Worm (Caenorhabditis elegans) whole organism, L4 larva: ENCODE results near the gene tni-4.
"Not testable (repeated sequence)": the region's sequence is repeated elsewhere in the genome, so short reads cannot be mapped to it uniquely, and the experiment has no call there.

Experiments
- D1046.2 ChIP-seq: fragments of 200-800 bp; sonication (Bioruptor generic); IDR thresholded peaks from 2 replicates; pipeline ENCODE4 v1.3.6; 2022; ENCODE audit warnings: missing genetic modification characterization, missing compliant biosample characterization
- aha-1 ChIP-seq: fragments of 150-350 bp; peaks from one replicate; lab custom pipeline; 2014; ENCODE audit warnings: missing biosample characterization, missing genetic modification characterization
- ceh-44 ChIP-seq: fragments of 200-800 bp; sonication (Bioruptor generic); IDR thresholded peaks from 2 replicates; pipeline ENCODE4 v1.3.6; 2022; ENCODE audit warnings: missing genetic modification reagents, missing genetic modification characterization, missing compliant biosample characterization
- cey-2 ChIP-seq: sonication (generic microtip); optimal IDR thresholded peaks from 3 replicates; lab custom pipeline; 2017; ENCODE audit warnings: missing genetic modification characterization, mild to moderate bottlenecking, missing compliant biosample characterization, antibody characterized with exemption, borderline replicate concordance; ENCODE audit not compliant: insufficient read depth
- ctbp-1 ChIP-seq: fragments of 200-800 bp; sonication (Bioruptor generic); IDR thresholded peaks from 2 replicates; pipeline ENCODE4 v1.3.6; 2022; ENCODE audit warnings: missing genetic modification reagents, missing genetic modification characterization, missing compliant biosample characterization
- daf-8 ChIP-seq: fragments of 200-800 bp; sonication (Bioruptor generic); IDR thresholded peaks from 2 replicates; pipeline ENCODE4 v1.3.6; 2022; ENCODE audit warnings: missing genetic modification characterization, missing compliant biosample characterization
- egl-27 ChIP-seq: sonication (generic microtip); optimal IDR thresholded peaks from 3 replicates; lab custom pipeline; 2017; ENCODE audit warnings: missing biosample characterization, missing genetic modification reagents, missing genetic modification characterization
- hlh-30 ChIP-seq: sonication (generic microtip); optimal IDR thresholded peaks from 2 replicates; lab custom pipeline; 2017; ENCODE audit warnings: antibody characterized with exemption, mild to moderate bottlenecking, missing genetic modification characterization, missing compliant biosample characterization; ENCODE audit not compliant: insufficient read depth
- lim-7 ChIP-seq: fragments of 200-800 bp; sonication (Bioruptor generic); IDR thresholded peaks from 2 replicates; pipeline ENCODE4 v1.3.6; 2022; ENCODE audit warnings: missing genetic modification characterization, missing compliant biosample characterization
- lin-1 ChIP-seq: fragments of 200-800 bp; sonication (Bioruptor generic); IDR thresholded peaks from 2 replicates; pipeline ENCODE4 v1.3.6; 2022; ENCODE audit warnings: missing genetic modification reagents, missing genetic modification characterization, missing compliant biosample characterization
- lin-15B ChIP-seq: fragments of 150-350 bp; sonication (generic microtip); optimal IDR thresholded peaks from 3 replicates; lab custom pipeline; 2014; ENCODE audit warnings: missing biosample characterization, missing genetic modification characterization
- madf-9 ChIP-seq: fragments of 200-800 bp; sonication (Bioruptor generic); conservative IDR thresholded peaks from 2 replicates; pipeline ENCODE4 v1.3.6; 2022; ENCODE audit warnings: missing genetic modification reagents, missing genetic modification characterization, missing compliant biosample characterization
- mxl-3 ChIP-seq: fragments of 200-800 bp; sonication (Bioruptor generic); optimal IDR thresholded peaks from 2 replicates; lab custom pipeline; 2018; ENCODE audit warnings: mild to moderate bottlenecking, missing genetic modification characterization, missing compliant biosample characterization
- nhr-10 ChIP-seq: fragments of 150-350 bp; optimal IDR thresholded peaks from 2 replicates; lab custom pipeline; 2014; ENCODE audit warnings: missing biosample characterization, missing genetic modification characterization
- nhr-11 ChIP-seq: fragments of 150-350 bp; optimal IDR thresholded peaks from 2 replicates; lab custom pipeline; 2014; ENCODE audit warnings: missing biosample characterization, missing genetic modification characterization
- nhr-42 ChIP-seq: fragments of 200-800 bp; sonication (Bioruptor generic); IDR thresholded peaks from 2 replicates; pipeline ENCODE4 v1.3.6; 2022; ENCODE audit warnings: missing genetic modification characterization, missing compliant biosample characterization
- pha-4 ChIP-seq, 2 experiments: fragments of 150-350 bp in 1 of 2; fragments of 200-800 bp in 1 of 2; sonication (Bioruptor generic) in 1 of 2; IDR thresholded peaks in 1 of 2; optimal IDR thresholded peaks in 1 of 2; 2 replicates each; pipeline versions ENCODE4 v1.3.6 to Lab custom; 2014 to 2022; ENCODE audit warnings: missing genetic modification characterization in 2 of 2, missing genetic modification reagents in 2 of 2, missing biosample characterization in 1 of 2, missing compliant biosample characterization in 1 of 2
- php-3 ChIP-seq: fragments of 200-800 bp; sonication (Bioruptor generic); IDR thresholded peaks from 2 replicates; pipeline ENCODE4 v1.3.6; 2022; ENCODE audit warnings: missing genetic modification reagents, missing genetic modification characterization, missing compliant biosample characterization
- pqm-1 ChIP-seq: sonication (generic microtip); optimal IDR thresholded peaks from 2 replicates; lab custom pipeline; 2017; ENCODE audit warnings: missing biosample characterization, missing genetic modification characterization
- snpc-4 ChIP-seq: fragments of 150-350 bp; optimal IDR thresholded peaks from 2 replicates; lab custom pipeline; 2014; ENCODE audit warnings: missing biosample characterization, missing genetic modification characterization
- tag-97 ChIP-seq: fragments of 200-800 bp; sonication (Bioruptor generic); IDR thresholded peaks from 2 replicates; pipeline ENCODE4 v1.3.6; 2022; ENCODE audit warnings: missing genetic modification characterization, missing compliant biosample characterization
- tra-1 ChIP-seq: fragments of 200-800 bp; sonication (Bioruptor generic); IDR thresholded peaks from 2 replicates; pipeline ENCODE4 v1.3.6; 2022; ENCODE audit warnings: missing genetic modification reagents, missing genetic modification characterization, missing compliant biosample characterization
- unc-62 ChIP-seq, 3 experiments: fragments of 150-350 bp in 1 of 3; sonication (generic microtip); optimal IDR thresholded peaks in 2 of 3; peaks in 1 of 3; 1 replicate in 1 of 3; 2 replicates in 2 of 3; lab custom pipeline; 2014 to 2017; ENCODE audit warnings: missing biosample characterization in 3 of 3, missing genetic modification characterization in 3 of 3, missing genetic modification reagents in 3 of 3, missing genotype in 1 of 3
- zag-1 ChIP-seq: fragments of 150-350 bp; optimal IDR thresholded peaks from 2 replicates; lab custom pipeline; 2014; ENCODE audit warnings: missing biosample characterization, missing genetic modification characterization
- zfp-3 ChIP-seq: fragments of 200-800 bp; sonication (Bioruptor generic); conservative IDR thresholded peaks from 2 replicates; pipeline ENCODE4 v1.3.6; 2022; ENCODE audit warnings: missing genetic modification reagents, missing genetic modification characterization, missing compliant biosample characterization
- zip-11 ChIP-seq: fragments of 200-800 bp; sonication (Bioruptor generic); IDR thresholded peaks from 2 replicates; pipeline ENCODE4 v1.3.6; 2022; ENCODE audit warnings: missing genetic modification characterization, missing compliant biosample characterization
- zip-2 ChIP-seq: fragments of 150-350 bp; optimal IDR thresholded peaks from 2 replicates; lab custom pipeline; 2014; ENCODE audit warnings: missing biosample characterization, missing genetic modification characterization
- ztf-11 ChIP-seq: fragments of 150-350 bp; optimal IDR thresholded peaks from 2 replicates; lab custom pipeline; 2014; ENCODE audit warnings: missing biosample characterization, missing genetic modification characterization

tni-4 gene

DNA sequence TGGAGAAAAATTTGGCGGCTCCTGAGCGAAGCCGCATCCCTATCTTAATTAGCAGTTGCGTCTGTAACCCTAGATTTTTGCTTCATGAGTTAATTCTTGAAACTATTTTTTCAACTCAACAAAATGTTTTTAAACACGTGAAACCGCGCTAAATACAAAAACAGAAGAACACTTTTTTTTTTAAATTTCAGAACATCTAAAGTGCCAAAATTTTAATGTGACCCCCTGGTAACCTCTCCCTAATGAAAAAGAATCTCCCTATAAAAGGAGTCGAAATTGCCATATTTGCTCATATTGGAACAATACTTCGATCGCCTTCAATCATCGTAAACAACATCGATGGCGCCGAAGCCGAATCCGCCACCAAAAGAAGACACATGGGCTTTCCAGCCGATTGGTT is 22.2 kb downstream of the tni-4 start, which contains the start of gene nsph-4.1:
Gene nsph-4.1, plus strand, starts transcription at position 301 of the 400 bp plus-strand sequence.
- not testable (repeated sequence) for TF ChIP-seq pha-4 (GFP tag; IDR thresholded peaks at IDR 0.05; lab: Robert Waterston, UW); pha-4 (tag; optimal IDR thresholded peaks at IDR 0.05; lab: Kevin White, UChicago); cey-2 (tag; lab: Kevin White, UChicago); nhr-11

DNA sequence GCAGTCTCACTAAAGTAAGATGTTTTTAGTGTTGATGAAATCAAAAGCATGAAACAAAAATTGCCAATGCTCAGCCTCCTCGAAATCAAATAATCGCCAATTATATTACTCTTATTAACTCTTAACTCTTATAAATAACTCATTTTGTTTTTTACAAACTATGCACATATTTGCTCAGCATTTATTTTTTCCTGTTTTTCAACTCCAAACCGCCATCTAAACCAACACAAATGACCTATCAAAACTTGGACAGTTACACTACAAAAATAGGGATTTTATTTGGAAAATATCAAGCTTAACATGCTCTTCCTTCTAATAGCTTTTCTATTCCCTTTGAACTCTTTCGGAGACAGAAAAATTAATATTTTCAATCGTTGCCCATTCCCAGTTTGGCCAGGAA is 24.2 kb downstream of the tni-4 start, which contains the start of gene thn-6:
Gene thn-6, plus strand, starts transcription at position 301 of the 400 bp plus-strand sequence.
- TF ChIP-seq hlh-30, result no peak
- no peak for TF ChIP-seq nhr-10 (tag; lab: Kevin White, UChicago)
- TF ChIP-seq nhr-42 (GFP tag; lab: Robert Waterston, UW), result no peak
- no peak for TF ChIP-seq daf-8
- no peak for TF ChIP-seq ztf-11 (tag; lab: Kevin White, UChicago)
- TF ChIP-seq lim-7 (GFP tag; lab: Robert Waterston, UW), result no peak
- TF ChIP-seq, all 104 proteins: peak for 0

DNA sequence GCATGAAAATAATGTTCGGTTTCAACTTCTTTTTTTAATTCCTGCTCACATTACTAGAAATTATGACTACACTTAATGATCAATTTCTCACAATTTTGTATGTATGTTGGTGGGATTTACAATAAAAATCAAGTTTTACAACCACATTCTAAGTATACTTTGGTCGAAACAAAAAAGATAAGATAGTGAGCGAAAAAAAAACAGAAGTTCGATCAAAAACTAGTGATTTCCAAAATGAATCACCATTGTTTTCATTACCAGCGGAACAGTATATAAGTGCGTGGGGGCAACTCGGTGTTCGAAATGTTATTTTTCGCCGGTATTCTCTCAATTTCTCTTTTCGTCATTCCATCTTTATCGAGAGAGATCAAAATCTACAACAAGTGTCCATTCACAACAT is 26.1 kb downstream of the tni-4 start, which contains the start of gene thn-5:
Gene thn-5, plus strand, starts transcription at position 301 of the 400 bp plus-strand sequence.
- TF ChIP-seq zag-1 (tag; lab: Kevin White, UChicago), result no peak
- TF ChIP-seq tag-97, result no peak
- TF ChIP-seq zfp-3 (GFP tag; lab: Robert Waterston, UW), result no peak
- no peak for TF ChIP-seq madf-9
- no peak for TF ChIP-seq snpc-4 (tag; lab: Kevin White, UChicago)
- TF ChIP-seq zip-2 (tag; lab: Kevin White, UChicago), result no peak
- no peak for TF ChIP-seq zip-11 (GFP tag; lab: Robert Waterston, UW)
- no peak for TF ChIP-seq lin-15B (tag; lab: Kevin White, UChicago)
- TF ChIP-seq lin-1 (GFP tag; lab: Robert Waterston, UW), result no peak
- TF ChIP-seq tra-1 (GFP tag; lab: Robert Waterston, UW), result no peak
- no peak for TF ChIP-seq ceh-44 (GFP tag; lab: Robert Waterston, UW)
- TF ChIP-seq pqm-1, result no peak
- no peak for TF ChIP-seq mxl-3 (GFP tag; lab: Kevin White, UChicago)
- no peak for TF ChIP-seq lim-7 (GFP tag; lab: Robert Waterston, UW)
- TF ChIP-seq D1046.2, result no peak
- no peak for TF ChIP-seq unc-62 (GFP tag; optimal IDR thresholded peaks at IDR 0.05 in 1 of 2; lab: Kevin White, UChicago)
- no peak for TF ChIP-seq unc-62 (tag; optimal IDR thresholded peaks at IDR 0.05; lab: Kevin White, UChicago)
- TF ChIP-seq egl-27 (tag; lab: Kevin White, UChicago), result no peak

DNA sequence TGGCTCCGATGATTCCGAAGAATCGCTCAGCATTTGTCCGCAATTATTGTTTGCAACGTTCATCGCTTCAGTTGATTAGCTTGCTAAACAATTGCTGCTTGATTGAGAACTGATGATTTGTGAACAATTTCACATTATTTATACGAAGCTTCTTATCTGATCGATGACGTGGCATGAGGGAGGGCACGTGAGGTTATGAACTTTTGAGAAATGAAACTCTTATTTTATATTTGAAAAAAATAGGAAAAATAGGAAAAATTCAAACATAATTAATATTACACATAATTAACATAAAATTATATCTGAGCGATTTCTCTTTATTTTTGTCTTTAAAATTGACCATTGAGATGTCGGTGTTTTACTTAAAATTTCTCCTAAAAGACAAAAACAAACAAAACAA is 50.3 kb downstream of the tni-4 start, which contains the start of gene F36H12.10:
Gene F36H12.10, minus strand, starts transcription at position 101 of the 400 bp plus-strand sequence.
- not testable (repeated sequence) for TF ChIP-seq aha-1 (tag; lab: Kevin White, UChicago); php-3; ctbp-1 (GFP tag; lab: Robert Waterston, UW)
